Worm (Caenorhabditis elegans) whole organism, L1 larva: ENCODE measurements around the gene rps-2.

ENCODE experiments used
- blmp-1 ChIP-seq: fragments of 150-350 bp; optimal IDR thresholded peaks from 2 replicates; lab custom pipeline; 2014; ENCODE audit warnings: missing biosample characterization, missing genetic modification characterization
- efl-1 ChIP-seq, 4 experiments: fragments of 150-350 bp; optimal IDR thresholded peaks in 3 of 4; peaks in 1 of 4; 1 replicate in 1 of 4; 2 replicates in 3 of 4; lab custom pipeline; 2014; ENCODE audit warnings: missing biosample characterization in 2 of 4, missing genetic modification characterization in 2 of 4, missing genetic modification reagents in 2 of 4
- lin-13 ChIP-seq: fragments of 150-350 bp; optimal IDR thresholded peaks from 2 replicates; lab custom pipeline; 2014; ENCODE audit warnings: missing biosample characterization, missing genetic modification reagents, missing genetic modification characterization
- lin-39 ChIP-seq: fragments of 150-350 bp; optimal IDR thresholded peaks from 2 replicates; lab custom pipeline; 2014; ENCODE audit warnings: missing biosample characterization, missing genetic modification reagents, missing genetic modification characterization
- pqm-1 ChIP-seq: sonication (generic microtip); optimal IDR thresholded peaks from 3 replicates; lab custom pipeline; 2017; ENCODE audit warnings: missing biosample characterization, missing genetic modification characterization
- ztf-11 ChIP-seq, 2 experiments: sonication (generic microtip); optimal IDR thresholded peaks; 2 replicates each; lab custom pipeline; 2016 to 2017; ENCODE audit warnings: missing genetic modification characterization in 2 of 2, missing biosample characterization in 1 of 2, missing compliant biosample characterization in 1 of 2
- ztf-4 ChIP-seq: fragments of 150-350 bp; optimal IDR thresholded peaks from 2 replicates; lab custom pipeline; 2014; ENCODE audit warnings: missing biosample characterization, missing genetic modification characterization

- TF ChIP-seq ztf-11 (tag; optimal IDR thresholded peaks at IDR 0.05; lab: Kevin White, UChicago) (no peak), ztf-4 (tag; lab: Kevin White, UChicago) (no peak), efl-1 (optimal IDR thresholded peaks at IDR 0.05; lab: Kevin White, UChicago) (no peak), efl-1 (GFP tag; optimal IDR thresholded peaks at IDR 0.05 in 1 of 2; lab: Kevin White, UChicago) (no peak), pqm-1 (tag; lab: Kevin White, UChicago) (no peak), blmp-1 (tag; lab: Kevin White, UChicago) (no peak), lin-13 (no peak), lin-39 (no peak)
These were observed 31.9 kb upstream of the rps-2 start for ce11 chrIV:7958092-7958491.
